Worm (Caenorhabditis elegans) whole organism, early embryonic: ENCODE data around the gene T25B9.3.

Source experiments
- B0310.2 ChIP-seq: sonication (generic microtip); optimal IDR thresholded peaks from 2 replicates; lab custom pipeline; 2016; ENCODE audit warnings: mild to moderate bottlenecking, missing genetic modification characterization, missing compliant biosample characterization
- aly-1 ChIP-seq: sonication (generic microtip); optimal IDR thresholded peaks from 2 replicates; lab custom pipeline; 2016; ENCODE audit warnings: missing genetic modification characterization, missing compliant biosample characterization
- hnd-1 ChIP-seq: sonication (generic microtip); optimal IDR thresholded peaks from 2 replicates; lab custom pipeline; 2016; ENCODE audit warnings: missing genetic modification characterization, missing compliant biosample characterization
- pes-1 ChIP-seq: fragments of 200-800 bp; sonication (Bioruptor generic); IDR thresholded peaks from 2 replicates; pipeline ENCODE4 v1.3.6; 2022; ENCODE audit warnings: missing genetic modification reagents, missing genetic modification characterization, missing compliant biosample characterization
- tbx-37 ChIP-seq: fragments of 200-800 bp; sonication (Bioruptor generic); conservative IDR thresholded peaks from 2 replicates; pipeline ENCODE4 v1.3.6; 2022; ENCODE audit warnings: missing genetic modification reagents, missing genetic modification characterization, missing compliant biosample characterization

- TF ChIP-seq aly-1 (tag; lab: Kevin White, UChicago), result no peak
- no peak for TF ChIP-seq hnd-1 (tag; lab: Kevin White, UChicago)
- TF ChIP-seq tbx-37, result no peak
- no peak for TF ChIP-seq pes-1 (GFP tag; lab: Robert Waterston, UW)
- no peak for TF ChIP-seq B0310.2 (tag; lab: Kevin White, UChicago)
These were observed 36.8 kb downstream of the T25B9.3 start for ce11 chrIV:10781346-10781745.
